Fruit fly (Drosophila melanogaster): ENCODE measurements around the gene CG42724.
A peak's percentile ranks its signal among the peaks of the same experiment; 100 is the strongest.

The CG42724 gene

DNA sequence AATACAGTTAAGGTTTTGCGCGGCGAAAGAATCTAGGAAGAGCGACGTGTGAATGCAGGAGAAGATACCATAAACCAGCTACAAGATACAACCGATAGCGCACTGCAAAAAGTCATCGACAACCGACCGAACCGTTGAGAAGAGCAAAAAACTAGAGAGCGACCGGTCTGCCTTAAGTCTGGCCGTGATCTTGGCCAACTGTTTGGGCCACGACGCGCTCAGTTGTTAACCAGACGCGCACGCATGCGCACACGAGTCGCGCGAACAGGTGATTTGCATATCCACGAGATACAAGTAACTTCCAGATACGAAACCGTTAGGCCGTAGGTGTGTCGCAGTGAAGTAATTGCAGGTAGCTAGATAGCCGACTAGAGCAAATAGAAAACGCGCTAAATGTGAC, 53.0 kb downstream of the CG42724 start:
- TF ChIP-seq Sox102F (GFP tag; optimal IDR thresholded peaks at IDR 0.05) (no peak), ss (GFP tag; optimal IDR thresholded peaks at IDR 0.05) (peak in 1 of 2 experiments; percentile 66), Eip78C (GFP tag) (peak; percentile 55), CG8119 (GFP tag; IDR thresholded peaks at IDR 0.05) (0 out of 3 replicates have a peak, but pooled peaks have one; percentile 21), net (GFP tag; optimal IDR thresholded peaks at IDR 0.05) (no peak), eg (GFP tag; IDR thresholded peaks at IDR 0.05) (peak; percentile 38; the same call in 1 of the 3 replicates), CG3919 (GFP tag; optimal IDR thresholded peaks at IDR 0.05) (no peak), dac (GFP tag; optimal IDR thresholded peaks at IDR 0.05) (no peak)
